Worm (Caenorhabditis elegans): Measurements from ENCODE around the gene C01G10.7.

ce11 chrV:15055873-15056272 is 29.7 kb upstream of the C01G10.7 start, which contains the start of gene C25D7.16:
- TF ChIP-seq elt-3 (tag; optimal IDR thresholded peaks at IDR 0.05) (no peak), fkh-10 (GFP tag; optimal IDR thresholded peaks at IDR 0.05) (no peak), skn-1 (tag; optimal IDR thresholded peaks at IDR 0.05) (no peak), unc-62 (GFP tag; optimal IDR thresholded peaks at IDR 0.05) (no peak), unc-39 (tag; optimal IDR thresholded peaks at IDR 0.05) (no peak), ceh-28 (tag; optimal IDR thresholded peaks at IDR 0.05) (no peak), ama-1 (optimal IDR thresholded peaks at IDR 0.05) (no peak), pqm-1 (tag; optimal IDR thresholded peaks at IDR 0.05) (no peak), zag-1 (tag; optimal IDR thresholded peaks at IDR 0.05) (no peak), nhr-12 (tag; optimal IDR thresholded peaks at IDR 0.05) (no peak)
